Worm (Caenorhabditis elegans) whole organism, young adult: ENCODE data around the gene col-94.

ENCODE experiments used
- C06A6.2 ChIP-seq: fragments of 200-800 bp; sonication (Bioruptor generic); conservative IDR thresholded peaks from 2 replicates; pipeline ENCODE4 v1.3.6; 2022; ENCODE audit warnings: missing genetic modification characterization, missing compliant biosample characterization
- D2030.7 ChIP-seq: fragments of 200-800 bp; sonication (Bioruptor generic); IDR thresholded peaks from 2 replicates; pipeline ENCODE4 v1.3.6; 2022; ENCODE audit warnings: missing genetic modification reagents, missing genetic modification characterization, missing compliant biosample characterization
- F10E7.11 ChIP-seq: sonication (generic microtip); optimal IDR thresholded peaks from 2 replicates; lab custom pipeline; 2017; ENCODE audit warnings: mild to moderate bottlenecking, missing genetic modification characterization, moderate library complexity, missing compliant biosample characterization
- F22D6.2 ChIP-seq: sonication (generic microtip); optimal IDR thresholded peaks from 2 replicates; lab custom pipeline; 2016; ENCODE audit warnings: mild to moderate bottlenecking, missing genetic modification characterization, missing compliant biosample characterization
- F33H1.4 ChIP-seq: fragments of 200-800 bp; sonication (Bioruptor generic); IDR thresholded peaks from 2 replicates; pipeline ENCODE4 v1.3.6; 2022; ENCODE audit warnings: missing genetic modification reagents, missing genetic modification characterization, missing compliant biosample characterization
- F57C9.4 ChIP-seq: sonication (generic microtip); optimal IDR thresholded peaks from 2 replicates; lab custom pipeline; 2017; ENCODE audit warnings: mild to moderate bottlenecking, missing genetic modification characterization, missing compliant biosample characterization
- Y67H2A.10 ChIP-seq: fragments of 200-800 bp; sonication (Bioruptor generic); conservative IDR thresholded peaks from 2 replicates; pipeline ENCODE4 v1.3.6; 2022; ENCODE audit warnings: missing genetic modification reagents, missing genetic modification characterization, missing compliant biosample characterization
- attf-5 ChIP-seq: fragments of 200-800 bp; sonication (Bioruptor generic); optimal IDR thresholded peaks from 2 replicates; lab custom pipeline; 2018; ENCODE audit warnings: mild to moderate bottlenecking, missing genetic modification characterization, missing compliant biosample characterization
- ceh-27 ChIP-seq: fragments of 200-800 bp; sonication (Bioruptor generic); optimal IDR thresholded peaks from 2 replicates; lab custom pipeline; 2018; ENCODE audit warnings: mild to moderate bottlenecking, missing genetic modification characterization, moderate library complexity, missing compliant biosample characterization
- ceh-40 ChIP-seq: fragments of 200-800 bp; sonication (Bioruptor generic); IDR thresholded peaks from 2 replicates; pipeline ENCODE4 v1.3.6; 2022; ENCODE audit warnings: missing genetic modification characterization, missing compliant biosample characterization
- dox-1 ChIP-seq: fragments of 200-800 bp; sonication (Bioruptor generic); IDR thresholded peaks from 2 replicates; pipeline ENCODE4 v1.3.6; 2022; ENCODE audit warnings: missing genetic modification reagents, missing genetic modification characterization, missing compliant biosample characterization
- dpff-1 ChIP-seq: sonication (generic microtip); optimal IDR thresholded peaks from 2 replicates; lab custom pipeline; 2017; ENCODE audit warnings: mild to moderate bottlenecking, missing genetic modification characterization, missing compliant biosample characterization
- him-1 ChIP-seq: sonication (generic microtip); optimal IDR thresholded peaks from 2 replicates; lab custom pipeline; 2016; ENCODE audit warnings: missing genotype, missing genetic modification reagents, missing genetic modification characterization, missing compliant biosample characterization
- hlh-12 ChIP-seq: sonication (generic microtip); optimal IDR thresholded peaks from 2 replicates; lab custom pipeline; 2016; ENCODE audit warnings: missing genetic modification characterization, missing compliant biosample characterization
- hmg-1.2 ChIP-seq: fragments of 200-800 bp; sonication (Bioruptor generic); IDR thresholded peaks from 2 replicates; pipeline ENCODE4 v1.3.6; 2022; ENCODE audit warnings: missing genetic modification reagents, missing genetic modification characterization, missing compliant biosample characterization
- lag-1 ChIP-seq: fragments of 200-800 bp; sonication (Bioruptor generic); IDR thresholded peaks from 2 replicates; pipeline ENCODE4 v1.3.6; 2022; ENCODE audit warnings: missing genetic modification reagents, missing genetic modification characterization, missing compliant biosample characterization
- lin-26 ChIP-seq: fragments of 200-800 bp; sonication (Bioruptor generic); IDR thresholded peaks from 2 replicates; pipeline ENCODE4 v1.3.6; 2022; ENCODE audit warnings: missing genetic modification reagents, missing genetic modification characterization, missing compliant biosample characterization
- lin-35 ChIP-seq, 3 experiments: fragments of 150-350 bp in 2 of 3; sonication (generic microtip) in 1 of 3; optimal IDR thresholded peaks; 2 replicates each; lab custom pipeline; 2014 to 2018; ENCODE audit warnings: missing biosample characterization in 3 of 3, missing genetic modification characterization in 3 of 3, missing genetic modification reagents in 3 of 3
- lin-40 ChIP-seq: sonication (generic microtip); optimal IDR thresholded peaks from 2 replicates; lab custom pipeline; 2016; ENCODE audit warnings: missing genetic modification characterization, mild to moderate bottlenecking, missing compliant biosample characterization, missing genotype, missing genetic modification reagents
- lsl-1 ChIP-seq: fragments of 200-800 bp; sonication (Bioruptor generic); optimal IDR thresholded peaks from 2 replicates; lab custom pipeline; 2018; ENCODE audit warnings: mild to moderate bottlenecking, missing genetic modification characterization, moderate library complexity, missing compliant biosample characterization
- madf-6 ChIP-seq: fragments of 200-800 bp; sonication (Bioruptor generic); IDR thresholded peaks from 2 replicates; pipeline ENCODE4 v1.3.6; 2022; ENCODE audit warnings: missing genetic modification reagents, missing genetic modification characterization, missing compliant biosample characterization
- nfyb-1 ChIP-seq: fragments of 200-800 bp; sonication (Bioruptor generic); IDR thresholded peaks from 2 replicates; pipeline ENCODE4 v1.3.6; 2022; ENCODE audit warnings: missing genetic modification reagents, missing genetic modification characterization, missing compliant biosample characterization
- pbrm-1 ChIP-seq: fragments of 200-800 bp; sonication (Bioruptor generic); IDR thresholded peaks from 2 replicates; pipeline ENCODE4 v1.3.6; 2022; ENCODE audit warnings: missing genetic modification reagents, missing genetic modification characterization, missing compliant biosample characterization
- pha-4 ChIP-seq: fragments of 150-350 bp; sonication (generic microtip); optimal IDR thresholded peaks from 2 replicates; lab custom pipeline; 2014; ENCODE audit warnings: missing biosample characterization, missing genetic modification reagents, missing genetic modification characterization
- rpc-1 ChIP-seq, 2 experiments: fragments of 150-350 bp in 1 of 2; sonication (generic microtip) in 1 of 2; optimal IDR thresholded peaks; 2 replicates each; lab custom pipeline; 2014 to 2018; ENCODE audit warnings: missing biosample characterization in 1 of 2, missing genetic modification characterization in 1 of 2, missing genetic modification reagents in 1 of 2, missing genotype in 1 of 2
- sdz-38 ChIP-seq: sonication (generic microtip); optimal IDR thresholded peaks from 2 replicates; lab custom pipeline; 2016; ENCODE audit warnings: missing genotype, missing genetic modification characterization, missing compliant biosample characterization
- sea-2 ChIP-seq: fragments of 200-800 bp; sonication (Bioruptor generic); IDR thresholded peaks from 2 replicates; pipeline ENCODE4 v1.3.6; 2022; ENCODE audit warnings: missing genetic modification characterization, missing compliant biosample characterization
- snpc-1.3 ChIP-seq: sonication (generic microtip); optimal IDR thresholded peaks from 2 replicates; lab custom pipeline; 2017; ENCODE audit warnings: missing genetic modification characterization, mild to moderate bottlenecking, missing compliant biosample characterization, antibody characterized with exemption, moderate library complexity, missing genotype, missing genetic modification reagents; ENCODE audit not compliant: insufficient read depth
- snpc-3.4 ChIP-seq: sonication (generic microtip); optimal IDR thresholded peaks from 2 replicates; lab custom pipeline; 2017; ENCODE audit warnings: missing genetic modification characterization, mild to moderate bottlenecking, missing compliant biosample characterization, antibody characterized with exemption, moderate library complexity, missing genotype, missing genetic modification reagents
- tbp1 ChIP-seq: fragments of 200-800 bp; sonication (Bioruptor generic); optimal IDR thresholded peaks from 2 replicates; lab custom pipeline; 2018; ENCODE audit warnings: mild to moderate bottlenecking, missing genetic modification characterization, missing compliant biosample characterization
- unc-130 ChIP-seq: sonication (generic microtip); optimal IDR thresholded peaks from 2 replicates; lab custom pipeline; 2016; ENCODE audit warnings: missing genetic modification reagents, missing genetic modification characterization, missing compliant biosample characterization
- xnd-1 ChIP-seq: sonication (generic microtip); optimal IDR thresholded peaks from 2 replicates; lab custom pipeline; 2016; ENCODE audit warnings: missing genotype, missing genetic modification reagents, missing genetic modification characterization, missing compliant biosample characterization
- ztf-25 ChIP-seq: fragments of 200-800 bp; sonication (Bioruptor generic); IDR thresholded peaks from 2 replicates; pipeline ENCODE4 v1.3.6; 2022; ENCODE audit warnings: missing genetic modification reagents, missing genetic modification characterization, missing compliant biosample characterization
- ztf-3 ChIP-seq: fragments of 200-800 bp; sonication (Bioruptor generic); optimal IDR thresholded peaks from 2 replicates; lab custom pipeline; 2018; ENCODE audit warnings: mild to moderate bottlenecking, missing genetic modification characterization, missing compliant biosample characterization

Gene col-94

ce11 chrIII:10962910-10963309, 24.8 kb downstream of the col-94 start (continued):
- TF ChIP-seq ztf-3 (GFP tag; lab: Kevin White, UChicago), result no peak
- TF ChIP-seq F22D6.2, result no peak
- TF ChIP-seq C06A6.2 (GFP tag; lab: Robert Waterston, UW), result no peak
- TF ChIP-seq ceh-27, result no peak
- no peak for TF ChIP-seq attf-5 (GFP tag; lab: Kevin White, UChicago)
- no peak for TF ChIP-seq lin-35 (GFP tag; optimal IDR thresholded peaks at IDR 0.05; lab: Kevin White, UChicago)
- no peak for TF ChIP-seq him-1 (tag; lab: Kevin White, UChicago)
- TF ChIP-seq pha-4 (tag; lab: Kevin White, UChicago), result no peak
- no peak for TF ChIP-seq rpc-1 (optimal IDR thresholded peaks at IDR 0.05; lab: Kevin White, UChicago)
- peak; percentile 31 for TF ChIP-seq rpc-1 (tag; optimal IDR thresholded peaks at IDR 0.05; lab: Kevin White, UChicago)
- TF ChIP-seq nfyb-1 (GFP tag; lab: Robert Waterston, UW), result 0 out of 2 replicates have a peak, but pooled peaks have one; percentile 32
- TF ChIP-seq F10E7.11 (tag; lab: Kevin White, UChicago), result no peak
- no peak for TF ChIP-seq ztf-25

DNA sequence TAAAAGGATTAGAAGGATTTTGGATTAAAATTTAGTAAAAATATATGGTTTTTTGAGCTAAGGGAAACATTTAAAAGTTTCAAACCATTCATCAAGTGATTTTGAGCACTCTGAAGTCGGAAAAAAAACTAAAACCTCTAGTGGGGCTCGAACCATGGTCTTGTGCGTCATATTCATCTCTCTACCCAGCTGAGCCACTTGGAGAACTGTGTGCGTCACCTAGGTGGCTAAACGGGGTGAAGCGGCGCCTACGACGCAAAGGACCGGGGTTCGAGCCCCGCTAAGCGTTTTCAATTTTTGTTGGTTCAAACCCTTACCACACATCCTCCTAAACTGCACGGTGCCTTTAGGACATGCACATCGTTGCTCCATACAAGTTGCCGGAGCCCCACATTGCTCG, 27.3 kb downstream of the col-94 start:
- TF ChIP-seq sea-2 (GFP tag; lab: Robert Waterston, UW), result 0 out of 2 replicates have a peak, but pooled peaks have one; percentile 16
- peak; percentile 70 for TF ChIP-seq tbp1
- 0 out of 2 replicates have a peak, but pooled peaks have one; percentile 31 for TF ChIP-seq pbrm-1 (GFP tag; lab: Robert Waterston, UW)
- peak; percentile 35 for TF ChIP-seq F33H1.4 (GFP tag; lab: Robert Waterston, UW)
- TF ChIP-seq lin-40, result no peak
- 0 out of 2 replicates have a peak, but pooled peaks have one; percentile 25 for TF ChIP-seq D2030.7 (GFP tag; lab: Robert Waterston, UW)
- no peak for TF ChIP-seq rpc-1 (optimal IDR thresholded peaks at IDR 0.05; lab: Kevin White, UChicago)
- peak; percentile 51 for TF ChIP-seq rpc-1 (tag; optimal IDR thresholded peaks at IDR 0.05; lab: Kevin White, UChicago)
- TF ChIP-seq dox-1 (GFP tag; lab: Robert Waterston, UW), result 0 out of 2 replicates have a peak, but pooled peaks have one; percentile 25
- no peak for TF ChIP-seq ceh-40 (GFP tag; lab: Robert Waterston, UW)
- TF ChIP-seq, all 124 proteins: peak for 7

DNA sequence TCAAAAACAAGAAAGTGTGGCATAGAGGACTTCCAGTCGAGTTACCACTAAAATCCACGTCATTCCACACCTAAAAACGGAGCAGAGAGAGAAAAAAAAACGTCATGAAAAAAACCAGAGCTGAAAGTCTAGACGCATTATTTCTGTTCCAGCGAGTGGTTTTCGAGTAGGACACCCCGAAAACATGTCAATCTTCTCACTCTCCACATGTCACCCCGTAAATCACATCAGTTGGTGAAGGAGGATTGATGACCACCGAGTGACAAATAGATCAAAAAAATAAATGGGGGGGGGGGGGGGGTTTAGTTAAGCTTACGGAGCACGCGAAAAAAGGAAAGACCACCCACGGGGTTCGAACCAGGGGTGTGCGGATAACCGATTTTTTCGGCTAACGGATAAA, 30.0 kb downstream of the col-94 start:
- TF ChIP-seq lin-35 (GFP tag; optimal IDR thresholded peaks at IDR 0.05; lab: Kevin White, UChicago) (no peak), Y67H2A.10 (GFP tag; lab: Robert Waterston, UW) (no peak), snpc-3.4 (tag; lab: Kevin White, UChicago) (no peak), dpff-1 (tag; lab: Kevin White, UChicago) (no peak), madf-6 (no peak), unc-130 (no peak), sdz-38 (tag; lab: Kevin White, UChicago) (no peak)

- TF ChIP-seq snpc-1.3 (no peak), F57C9.4 (tag; lab: Kevin White, UChicago) (no peak), him-1 (tag; lab: Kevin White, UChicago) (peak; percentile 8), hlh-12 (no peak), madf-6 (0 out of 2 replicates have a peak, but pooled peaks have one; percentile 20), lin-26 (no peak), lag-1 (GFP tag; lab: Robert Waterston, UW) (no peak), rpc-1 (optimal IDR thresholded peaks at IDR 0.05; lab: Kevin White, UChicago) (no peak), rpc-1 (tag; optimal IDR thresholded peaks at IDR 0.05; lab: Kevin White, UChicago) (peak; percentile 5), lsl-1 (peak; percentile 15), tbp1 (peak; percentile 33), xnd-1 (tag; lab: Kevin White, UChicago) (no peak), hmg-1.2 (GFP tag; lab: Robert Waterston, UW) (peak; percentile 17; the same call in 1 of the 2 replicates)
- TF ChIP-seq, all 124 proteins: peak for 6
These were observed 30.4 kb downstream of the col-94 start for ce11 chrIII:10957236-10957635.
